Fruit fly (Drosophila melanogaster) whole organism, embryonic: Measurements from ENCODE around the gene mahe.

Experiments used
- Awh ChIP-seq: fragments of 200-800 bp; sonication (Bioruptor generic); IDR thresholded peaks from 2 replicates; pipeline ENCODE4, ENCODE4 v1.3.6; 2022; ENCODE audit warnings: missing biosample characterization, missing genetic modification characterization
- CG1024 ChIP-seq: fragments of 200-800 bp; sonication (Bioruptor generic); IDR thresholded peaks from 2 replicates; pipeline ENCODE4 v1.3.6; 2022; ENCODE audit warnings: missing biosample characterization, missing genetic modification characterization
- CG10274 ChIP-seq: fragments of 200-800 bp; sonication (Bioruptor generic); optimal IDR thresholded peaks from 3 replicates; lab custom pipeline; 2017; ENCODE audit warnings: missing biosample characterization, mild to moderate bottlenecking, missing genetic modification characterization
- CG11398 ChIP-seq: fragments of 200-800 bp; sonication (Bioruptor generic); optimal IDR thresholded peaks from 2 replicates; lab custom pipeline; 2016; ENCODE audit warnings: missing biosample characterization, missing genetic modification characterization
- CG11723 ChIP-seq: fragments of 200-800 bp; sonication (Bioruptor generic); optimal IDR thresholded peaks from 2 replicates; lab custom pipeline; 2017; ENCODE audit warnings: missing biosample characterization, mild to moderate bottlenecking, missing genetic modification characterization
- CG12071 ChIP-seq: fragments of 200-800 bp; sonication (Bioruptor generic); optimal IDR thresholded peaks from 3 replicates; lab custom pipeline; 2018; ENCODE audit warnings: missing biosample characterization, mild to moderate bottlenecking, missing genetic modification characterization
- CG1233 ChIP-seq: fragments of 200-800 bp; sonication (Bioruptor generic); optimal IDR thresholded peaks from 4 replicates; lab custom pipeline; 2018; ENCODE audit warnings: missing biosample characterization, mild to moderate bottlenecking, missing genetic modification characterization
- CG14441 ChIP-seq: fragments of 200-800 bp; sonication (Bioruptor generic); IDR thresholded peaks from 2 replicates; pipeline ENCODE4 v1.3.6; 2022; ENCODE audit warnings: missing biosample characterization, missing genetic modification characterization
- CG15514 ChIP-seq: fragments of 200-800 bp; sonication (Bioruptor generic); optimal IDR thresholded peaks from 3 replicates; lab custom pipeline; 2017; ENCODE audit warnings: missing biosample characterization, missing genetic modification characterization, mild to moderate bottlenecking, moderate library complexity, missing genetic modification reagents
- CG17186 ChIP-seq: fragments of 200-800 bp; sonication (Bioruptor generic); optimal IDR thresholded peaks from 3 replicates; lab custom pipeline; 2017; ENCODE audit warnings: missing biosample characterization, missing genetic modification reagents, missing genetic modification characterization
- CG17359 ChIP-seq: fragments of 200-800 bp; sonication (Bioruptor generic); optimal IDR thresholded peaks from 3 replicates; lab custom pipeline; 2018; ENCODE audit warnings: missing biosample characterization, mild to moderate bottlenecking, missing genetic modification characterization, moderate library complexity
- CG18262 ChIP-seq: fragments of 200-800 bp; optimal IDR thresholded peaks from 3 replicates; lab custom pipeline; 2019; ENCODE audit warnings: missing biosample characterization, mild to moderate bottlenecking, missing genetic modification characterization, moderate library complexity
- CG2120 ChIP-seq: fragments of 200-800 bp; sonication (Bioruptor generic); optimal IDR thresholded peaks from 3 replicates; lab custom pipeline; 2016; ENCODE audit warnings: missing biosample characterization, missing genetic modification characterization
- CG30403 ChIP-seq: fragments of 200-800 bp; sonication (Bioruptor generic); optimal IDR thresholded peaks from 3 replicates; lab custom pipeline; 2016; ENCODE audit warnings: missing biosample characterization, missing genetic modification characterization
- CG31365 ChIP-seq: fragments of 200-800 bp; sonication (Bioruptor generic); optimal IDR thresholded peaks from 2 replicates; lab custom pipeline; 2018; ENCODE audit warnings: missing biosample characterization, mild to moderate bottlenecking, missing genetic modification characterization
- CG31388 ChIP-seq: fragments of 200-800 bp; sonication (Bioruptor generic); optimal IDR thresholded peaks from 2 replicates; lab custom pipeline; 2016; ENCODE audit warnings: missing biosample characterization, missing genetic modification characterization
- CG3163 ChIP-seq: fragments of 200-800 bp; sonication (Bioruptor generic); optimal IDR thresholded peaks from 3 replicates; lab custom pipeline; 2016; ENCODE audit warnings: missing biosample characterization, missing genetic modification characterization
- CG32772 ChIP-seq: fragments of 200-800 bp; sonication (Bioruptor generic); IDR thresholded peaks from 2 replicates; pipeline ENCODE4 v1.3.6; 2022; ENCODE audit warnings: missing biosample characterization, missing genetic modification characterization
- CG42726 ChIP-seq: fragments of 200-800 bp; sonication (Bioruptor generic); IDR thresholded peaks from 2 replicates; pipeline ENCODE4 v1.3.6; 2022; ENCODE audit warnings: missing biosample characterization, missing genetic modification characterization; ENCODE audit not compliant: partially characterized antibody
- CG5245 ChIP-seq: fragments of 200-800 bp; sonication (Bioruptor generic); optimal IDR thresholded peaks from 3 replicates; lab custom pipeline; 2016; ENCODE audit warnings: missing biosample characterization, missing genetic modification characterization
- CG6854 ChIP-seq: fragments of 200-800 bp; sonication (Bioruptor generic); optimal IDR thresholded peaks from 3 replicates; lab custom pipeline; 2017; ENCODE audit warnings: missing biosample characterization, mild to moderate bottlenecking, missing genetic modification characterization
- CG7271 ChIP-seq: fragments of 200-800 bp; sonication (Bioruptor generic); optimal IDR thresholded peaks from 2 replicates; lab custom pipeline; 2018; ENCODE audit warnings: missing biosample characterization, mild to moderate bottlenecking, missing genetic modification characterization, moderate library complexity
- CG8281 ChIP-seq: fragments of 200-800 bp; sonication (Bioruptor generic); optimal IDR thresholded peaks from 2 replicates; lab custom pipeline; 2018; ENCODE audit warnings: missing biosample characterization, mild to moderate bottlenecking, missing genetic modification characterization, moderate library complexity
- CG8388 ChIP-seq: fragments of 200-800 bp; sonication (Bioruptor generic); optimal IDR thresholded peaks from 2 replicates; lab custom pipeline; 2019; ENCODE audit warnings: missing biosample characterization, mild to moderate bottlenecking, missing genetic modification characterization, moderate library complexity
- CG8924 ChIP-seq: fragments of 200-800 bp; optimal IDR thresholded peaks from 3 replicates; lab custom pipeline; 2019; ENCODE audit warnings: missing biosample characterization, mild to moderate bottlenecking, missing genetic modification characterization, moderate library complexity
- CG9437 ChIP-seq: fragments of 200-800 bp; sonication (Bioruptor generic); optimal IDR thresholded peaks from 2 replicates; lab custom pipeline; 2018; ENCODE audit warnings: missing biosample characterization, mild to moderate bottlenecking, missing genetic modification characterization
- Dad ChIP-seq: fragments of 200-800 bp; sonication (Bioruptor generic); optimal IDR thresholded peaks from 3 replicates; lab custom pipeline; 2016; ENCODE audit warnings: missing biosample characterization, missing genetic modification characterization
- Drgx ChIP-seq: fragments of 200-800 bp; sonication (Bioruptor generic); IDR thresholded peaks from 2 replicates; pipeline ENCODE4 v1.3.6; 2022; ENCODE audit warnings: missing biosample characterization, missing genetic modification characterization
- Fer2 ChIP-seq: fragments of 200-800 bp; sonication (Bioruptor generic); optimal IDR thresholded peaks from 2 replicates; lab custom pipeline; 2018; ENCODE audit warnings: missing biosample characterization, mild to moderate bottlenecking, missing genetic modification characterization, moderate library complexity
- HLH3B ChIP-seq: fragments of 200-800 bp; sonication (Bioruptor generic); IDR thresholded peaks from 2 replicates; pipeline ENCODE4 v1.3.6; 2022; ENCODE audit warnings: missing biosample characterization, missing genetic modification characterization
- Hsf ChIP-seq: fragments of 200-800 bp; sonication (Bioruptor generic); optimal IDR thresholded peaks from 3 replicates; lab custom pipeline; 2016; ENCODE audit warnings: missing biosample characterization, missing genetic modification characterization
- Mad ChIP-seq: fragments of 200-800 bp; sonication (Bioruptor generic); optimal IDR thresholded peaks from 2 replicates; lab custom pipeline; 2016; ENCODE audit warnings: missing biosample characterization, missing genetic modification characterization
- al ChIP-seq: fragments of 200-800 bp; sonication (Bioruptor generic); IDR thresholded peaks from 2 replicates; pipeline ENCODE4 v1.3.6; 2022; ENCODE audit warnings: missing biosample characterization, missing genetic modification characterization
- ara ChIP-seq: fragments of 200-800 bp; sonication (Bioruptor generic); IDR thresholded peaks from 2 replicates; pipeline ENCODE4 v1.3.6; 2022; ENCODE audit warnings: missing biosample characterization, missing genetic modification characterization
- btn ChIP-seq: fragments of 200-800 bp; sonication (Bioruptor generic); optimal IDR thresholded peaks from 2 replicates; lab custom pipeline; 2016; ENCODE audit warnings: missing biosample characterization, missing genetic modification characterization
- chinmo ChIP-seq: fragments of 200-800 bp; sonication (Bioruptor generic); IDR thresholded peaks from 4 replicates; pipeline ENCODE4 v1.3.6; 2022; ENCODE audit warnings: missing biosample characterization, missing genetic modification characterization; ENCODE audit not compliant: partially characterized antibody
- croc ChIP-seq: fragments of 200-800 bp; sonication (Bioruptor generic); conservative IDR thresholded peaks from 3 replicates; pipeline ENCODE4 v1.3.6; 2022; ENCODE audit warnings: missing biosample characterization, missing genetic modification characterization
- ftz-f1 ChIP-seq: fragments of 200-800 bp; sonication (Bioruptor generic); optimal IDR thresholded peaks from 2 replicates; lab custom pipeline; 2016; ENCODE audit warnings: missing biosample characterization, missing genetic modification characterization
- gce ChIP-seq: fragments of 200-800 bp; sonication (Bioruptor generic); IDR thresholded peaks from 3 replicates; pipeline ENCODE4 v1.3.6; 2022; ENCODE audit warnings: missing biosample characterization, missing genetic modification characterization
- gsb ChIP-seq: fragments of 200-800 bp; sonication (Bioruptor generic); IDR thresholded peaks from 2 replicates; pipeline ENCODE4 v1.3.6; 2022; ENCODE audit warnings: missing biosample characterization, missing genetic modification characterization
- klu ChIP-seq: fragments of 200-800 bp; sonication (Bioruptor generic); IDR thresholded peaks from 2 replicates; pipeline ENCODE4 v1.3.6; 2022; ENCODE audit warnings: missing biosample characterization, missing genetic modification characterization
- lbe ChIP-seq: fragments of 200-800 bp; sonication (Bioruptor generic); optimal IDR thresholded peaks from 2 replicates; lab custom pipeline; 2016; ENCODE audit warnings: missing biosample characterization, mild to moderate bottlenecking, missing genetic modification characterization
- lilli ChIP-seq: fragments of 200-800 bp; sonication (Bioruptor generic); optimal IDR thresholded peaks from 3 replicates; lab custom pipeline; 2016; ENCODE audit warnings: missing biosample characterization, missing genetic modification characterization
- p53 ChIP-seq: fragments of 200-800 bp; sonication (Bioruptor generic); optimal IDR thresholded peaks from 2 replicates; lab custom pipeline; 2016; ENCODE audit warnings: missing biosample characterization, missing genetic modification characterization
- pzg ChIP-seq: fragments of 200-800 bp; sonication (Bioruptor generic); optimal IDR thresholded peaks from 3 replicates; lab custom pipeline; 2018; ENCODE audit warnings: missing biosample characterization, mild to moderate bottlenecking, missing genetic modification characterization, moderate library complexity
- ranshi ChIP-seq: fragments of 200-800 bp; sonication (Bioruptor generic); IDR thresholded peaks from 2 replicates; pipeline ENCODE4 v1.3.6; 2022; ENCODE audit warnings: missing biosample characterization, missing genetic modification characterization
- sima ChIP-seq: fragments of 200-800 bp; sonication (Bioruptor generic); optimal IDR thresholded peaks from 2 replicates; lab custom pipeline; 2016; ENCODE audit warnings: missing biosample characterization, missing genetic modification characterization
- slp2 ChIP-seq: fragments of 200-800 bp; sonication (Bioruptor generic); optimal IDR thresholded peaks from 2 replicates; lab custom pipeline; 2016; ENCODE audit warnings: missing biosample characterization, missing genetic modification characterization
- vnd ChIP-seq: fragments of 200-800 bp; sonication (Bioruptor generic); IDR thresholded peaks from 3 replicates; pipeline ENCODE4 v1.3.6; 2022; ENCODE audit warnings: missing biosample characterization, missing genetic modification characterization; ENCODE audit not compliant: partially characterized antibody
- zen ChIP-seq: fragments of 200-800 bp; sonication (Bioruptor generic); optimal IDR thresholded peaks from 3 replicates; lab custom pipeline; 2018; ENCODE audit warnings: missing biosample characterization, mild to moderate bottlenecking, missing genetic modification characterization, moderate library complexity

Gene mahe

dm6 chrX:7972363-7972942, 41.3 kb upstream of the mahe start (continued):
- peak; percentile 87 for TF ChIP-seq gce
- TF ChIP-seq CG12071: peak; percentile 88
- peak; percentile 84 for TF ChIP-seq croc (GFP tag; lab: Robert Waterston, UW)
- TF ChIP-seq chinmo (GFP tag; lab: Robert Waterston, UW): 0 out of 4 replicates have a peak, but pooled peaks have one; percentile 51
- peak; percentile 86 for TF ChIP-seq CG30403
- peak; percentile 14 for TF ChIP-seq CG3163 (GFP tag; lab: Kevin White, UChicago)
- peak; percentile 71 for TF ChIP-seq CG17186 (GFP tag; lab: Kevin White, UChicago)
- peak; percentile 79 for TF ChIP-seq lilli (GFP tag; lab: Kevin White, UChicago)
- TF ChIP-seq Drgx (GFP tag; lab: Robert Waterston, UW): peak; percentile 90
- TF ChIP-seq CG11723: peak; percentile 73
- no peak for TF ChIP-seq CG42726 (GFP tag; lab: Robert Waterston, UW)
- TF ChIP-seq CG10274: peak; percentile 55
- TF ChIP-seq slp2: peak; percentile 53
- peak; percentile 74 for TF ChIP-seq CG2120 (GFP tag; lab: Kevin White, UChicago)
- TF ChIP-seq zen (tag; lab: Kevin White, UChicago): peak; percentile 81
- TF ChIP-seq CG7271 (tag; lab: Kevin White, UChicago): peak; percentile 67
- peak; percentile 80 for TF ChIP-seq CG1233 (GFP tag; lab: Kevin White, UChicago)
- TF ChIP-seq CG32772 (GFP tag; lab: Robert Waterston, UW): peak; percentile 88
- peak; percentile 85 for TF ChIP-seq CG14441 (GFP tag; lab: Robert Waterston, UW)
- TF ChIP-seq CG9437 (GFP tag; lab: Kevin White, UChicago): peak; percentile 75
- TF ChIP-seq CG17359: peak; percentile 91
- peak; percentile 91 for TF ChIP-seq HLH3B
- peak; percentile 61 for TF ChIP-seq Dad (GFP tag; lab: Kevin White, UChicago)
- peak; percentile 69 for TF ChIP-seq CG8281 (tag; lab: Kevin White, UChicago)
- peak; percentile 68 for TF ChIP-seq Mad
- peak; percentile 88 for TF ChIP-seq CG18262 (tag; lab: Kevin White, UChicago)
- TF ChIP-seq CG8924 (tag; lab: Kevin White, UChicago): peak; percentile 84
- peak; percentile 84 for TF ChIP-seq Hsf (GFP tag; lab: Kevin White, UChicago)
- peak; percentile 49 for TF ChIP-seq Fer2 (tag; lab: Kevin White, UChicago)
- peak; percentile 70 for TF ChIP-seq gsb (GFP tag; lab: Robert Waterston, UW)
- peak; percentile 52; the same call in 1 of the 2 replicates for TF ChIP-seq al (GFP tag; lab: Robert Waterston, UW)
- TF ChIP-seq btn (GFP tag; lab: Kevin White, UChicago): peak; percentile 37
- no peak for TF ChIP-seq ftz-f1 (GFP tag; lab: Kevin White, UChicago)
- TF ChIP-seq lbe (GFP tag; lab: Kevin White, UChicago): peak; percentile 77
- TF ChIP-seq pzg (GFP tag; lab: Kevin White, UChicago): no peak
- peak; percentile 9 for TF ChIP-seq CG31388
- no peak for TF ChIP-seq p53 (GFP tag; lab: Kevin White, UChicago)
- TF ChIP-seq CG11398: peak; percentile 21
- peak; percentile 90 for TF ChIP-seq CG5245 (GFP tag; lab: Kevin White, UChicago)
- TF ChIP-seq vnd (GFP tag; lab: Robert Waterston, UW): no peak
- peak; percentile 74 for TF ChIP-seq CG15514 (GFP tag; lab: Kevin White, UChicago)
- TF ChIP-seq CG31365 (tag; lab: Kevin White, UChicago): peak; percentile 58
- TF ChIP-seq ranshi: peak; percentile 81
- peak; percentile 13 for TF ChIP-seq sima (GFP tag; lab: Kevin White, UChicago)
- TF ChIP-seq CG1024: peak; percentile 78
- TF ChIP-seq Awh (GFP tag; lab: Robert Waterston, UW): peak; percentile 84
- peak; percentile 94 for TF ChIP-seq ara
- peak; percentile 79 for TF ChIP-seq CG6854 (GFP tag; lab: Kevin White, UChicago)
- TF ChIP-seq klu: peak; percentile 55
- peak; percentile 89 for TF ChIP-seq CG8388 (GFP tag; lab: Kevin White, UChicago)
